Worm (Caenorhabditis elegans): ENCODE data around the gene sbds-1.
A peak's percentile ranks its signal among the peaks of the same experiment; 100 is the strongest.

The sbds-1 gene

ce11 chrIII:640198-640803, 2.1 kb upstream of the sbds-1 start, which contains the start of the genes tag-266 and tag-267:
TSS of gene tag-266 (minus strand) at chrIII:640226.
TSS of gene tag-267 (plus strand) at chrIII:640790.
- TF ChIP-seq mls-2 (tag; optimal IDR thresholded peaks at IDR 0.05) (peak; percentile 35), nhr-2 (tag; optimal IDR thresholded peaks at IDR 0.05) (no peak), elt-1 (tag; optimal IDR thresholded peaks at IDR 0.05; ENCODE audit: borderline replicate concordance, insufficient read depth) (no peak), ceh-83 (GFP tag; optimal IDR thresholded peaks at IDR 0.05) (peak; percentile 5), elt-3 (tag; optimal IDR thresholded peaks at IDR 0.05) (no peak), hlh-1 (tag; optimal IDR thresholded peaks at IDR 0.05) (no peak), unc-39 (tag; optimal IDR thresholded peaks at IDR 0.05) (no peak), lin-13 (tag; optimal IDR thresholded peaks at IDR 0.05) (peak; percentile 41), nhr-237 (tag; optimal IDR thresholded peaks at IDR 0.05) (peak; percentile 79), ces-1 (GFP tag; optimal IDR thresholded peaks at IDR 0.05) (peak; percentile 63), unc-120 (tag; optimal IDR thresholded peaks at IDR 0.05; ENCODE audit: poor library complexity, severe bottlenecking) (peak; percentile 15), blmp-1 (tag; optimal IDR thresholded peaks at IDR 0.05) (no peak), lsy-2 (tag; optimal IDR thresholded peaks at IDR 0.05) (peak; percentile 70), nhr-76 (tag; optimal IDR thresholded peaks at IDR 0.05) (no peak), sptf-1 (tag; optimal IDR thresholded peaks at IDR 0.05) (peak; percentile 89), M03D4.4 (tag; optimal IDR thresholded peaks at IDR 0.05) (peak; percentile 64), ham-2 (GFP tag; optimal IDR thresholded peaks at IDR 0.05) (no peak), mab-5 (tag; optimal IDR thresholded peaks at IDR 0.05) (no peak), unc-62 (GFP tag; optimal IDR thresholded peaks at IDR 0.05) (no peak), snpc-4 (tag; optimal IDR thresholded peaks at IDR 0.05) (no peak), cnd-1 (tag; optimal IDR thresholded peaks at IDR 0.05) (peak; percentile 65), drap-1 (GFP tag; optimal IDR thresholded peaks at IDR 0.05) (peak; percentile 61), mep-1 (tag; optimal IDR thresholded peaks at IDR 0.05) (peak; percentile 63), zip-8 (tag; optimal IDR thresholded peaks at IDR 0.05) (no peak), sem-2 (GFP tag; optimal IDR thresholded peaks at IDR 0.05) (peak; percentile 28), ceh-39 (tag; optimal IDR thresholded peaks at IDR 0.05) (peak; percentile 4), ceh-43 (GFP tag; optimal IDR thresholded peaks at IDR 0.05) (no peak), pha-4 (tag; optimal IDR thresholded peaks at IDR 0.05) (no peak), tbx-8 (GFP tag; optimal IDR thresholded peaks at IDR 0.05) (peak; percentile 65), nhr-28 (tag; optimal IDR thresholded peaks at IDR 0.05) (no peak), lin-32 (GFP tag; optimal IDR thresholded peaks at IDR 0.05) (no peak), flh-1 (GFP tag; optimal IDR thresholded peaks at IDR 0.05) (no peak), ztf-11 (tag; optimal IDR thresholded peaks at IDR 0.05) (no peak), nhr-12 (tag; optimal IDR thresholded peaks at IDR 0.05) (no peak), bed-3 (GFP tag; optimal IDR thresholded peaks at IDR 0.05) (peak; percentile 64)

ce11 chrIII:636067-636466, 2.2 kb downstream of the sbds-1 start, which contains the start of gene T19C3.7:
TSS of gene T19C3.7 (minus strand) at chrIII:636167.
- TF ChIP-seq hlh-1 (tag; optimal IDR thresholded peaks at IDR 0.05) (no peak), nhr-2 (tag; optimal IDR thresholded peaks at IDR 0.05) (no peak), mep-1 (tag; optimal IDR thresholded peaks at IDR 0.05) (no peak), blmp-1 (tag; optimal IDR thresholded peaks at IDR 0.05) (no peak), lin-13 (tag; optimal IDR thresholded peaks at IDR 0.05) (no peak), zip-8 (tag; optimal IDR thresholded peaks at IDR 0.05) (no peak), flh-1 (GFP tag; optimal IDR thresholded peaks at IDR 0.05) (no peak)

- no peak for TF ChIP-seq elt-3 (tag; optimal IDR thresholded peaks at IDR 0.05)
- TF ChIP-seq mep-1 (tag; optimal IDR thresholded peaks at IDR 0.05) = no peak
- TF ChIP-seq ceh-83 (GFP tag; optimal IDR thresholded peaks at IDR 0.05) = no peak
- TF ChIP-seq ces-1 (GFP tag; optimal IDR thresholded peaks at IDR 0.05) = peak; percentile 83
These were observed 3.6 kb downstream of the sbds-1 start, which contains the start of gene fem-2 for ce11 chrIII:634618-635017. TSS of gene fem-2 (minus strand) at chrIII:634626.

- TF ChIP-seq nhr-2 (tag; optimal IDR thresholded peaks at IDR 0.05) (no peak), flh-1 (GFP tag; optimal IDR thresholded peaks at IDR 0.05) (no peak), ztf-11 (tag; optimal IDR thresholded peaks at IDR 0.05) (no peak), snpc-4 (tag; optimal IDR thresholded peaks at IDR 0.05) (no peak), lsy-2 (tag; optimal IDR thresholded peaks at IDR 0.05) (no peak), elt-3 (tag; optimal IDR thresholded peaks at IDR 0.05) (no peak), nhr-28 (tag; optimal IDR thresholded peaks at IDR 0.05) (no peak), tbx-8 (GFP tag; optimal IDR thresholded peaks at IDR 0.05) (no peak), bed-3 (GFP tag; optimal IDR thresholded peaks at IDR 0.05) (no peak)
These were observed 6.8 kb downstream of the sbds-1 start, which contains the start of gene T19C3.6 for ce11 chrIII:631421-631820. TSS of gene T19C3.6 (minus strand) at chrIII:631521.
